Fruit fly (Drosophila melanogaster) S2 (cell line): ENCODE measurements around the gene msd1.

Experiments
- CG8478 ChIP-seq: fragments of >200 bp; optimal IDR thresholded peaks from 2 replicates; lab custom pipeline; 2018
- CTCF ChIP-seq, 2 experiments: fragments of >200 bp; optimal IDR thresholded peaks; 2 replicates each; lab custom pipeline; 2018

msd1 gene

dm6 chr3L:1320931-1321556 is 10.5 kb upstream of the msd1 start:
- no peak for TF ChIP-seq CTCF (optimal IDR thresholded peaks at IDR 0.05; lab: Kevin White, UChicago)

dm6 chr3L:1322159-1322558 is 9.4 kb upstream of the msd1 start:
- TF ChIP-seq CG8478 (lab: Kevin White, UChicago) (no peak), CTCF (optimal IDR thresholded peaks at IDR 0.05; lab: Kevin White, UChicago) (no peak)

- no peak for TF ChIP-seq CTCF (optimal IDR thresholded peaks at IDR 0.05; lab: Kevin White, UChicago)
- no peak for TF ChIP-seq CG8478 (lab: Kevin White, UChicago)
These were observed 8.8 kb upstream of the msd1 start, which contains the start of gene CG9184 for dm6 chr3L:1322706-1323105. TSS of gene CG9184 (minus strand) at chr3L:1322806.

dm6 chr3L:1323136-1323535 is 8.4 kb upstream of the msd1 start:
- TF ChIP-seq CTCF (optimal IDR thresholded peaks at IDR 0.05; lab: Kevin White, UChicago) (no peak), CG8478 (lab: Kevin White, UChicago) (no peak)

- TF ChIP-seq CG8478 (lab: Kevin White, UChicago) (no peak), CTCF (optimal IDR thresholded peaks at IDR 0.05; lab: Kevin White, UChicago) (no peak)
These were observed 6.5 kb upstream of the msd1 start for dm6 chr3L:1324818-1325625.

dm6 chr3L:1325626-1325937 is 6.0 kb upstream of the msd1 start:
- TF ChIP-seq CTCF (optimal IDR thresholded peaks at IDR 0.05; lab: Kevin White, UChicago) = no peak
- no peak for TF ChIP-seq CG8478 (lab: Kevin White, UChicago)

- no peak for TF ChIP-seq CG8478 (lab: Kevin White, UChicago)
- TF ChIP-seq CTCF (optimal IDR thresholded peaks at IDR 0.05; lab: Kevin White, UChicago) = no peak
These were observed 1.8 kb upstream of the msd1 start, which contains the start of gene ND-ACP for dm6 chr3L:1329724-1330123. TSS of gene ND-ACP (plus strand) at chr3L:1329949.

dm6 chr3L:1330420-1330819 is 1.1 kb upstream of the msd1 start:
- TF ChIP-seq CTCF (optimal IDR thresholded peaks at IDR 0.05; lab: Kevin White, UChicago) = no peak
- no peak for TF ChIP-seq CG8478 (lab: Kevin White, UChicago)

dm6 chr3L:1332973-1333372 is 1.4 kb downstream of the msd1 start, which contains the start of gene msd5:
TSS of gene msd5 (minus strand) at chr3L:1333146.
- no peak for TF ChIP-seq CTCF (optimal IDR thresholded peaks at IDR 0.05; lab: Kevin White, UChicago)
- TF ChIP-seq CG8478 (lab: Kevin White, UChicago) = no peak

dm6 chr3L:1334571-1335427 is 3.3 kb downstream of the msd1 start, which contains the start of the genes Hmbs and CG2211:
TSS of gene Hmbs (plus strand) at chr3L:1334889.
TSS of gene CG2211 (minus strand) at chr3L:1335359.
- TF ChIP-seq CTCF (optimal IDR thresholded peaks at IDR 0.05; lab: Kevin White, UChicago) = peak in 1 of 2 experiments; percentile 10
- no peak for TF ChIP-seq CG8478 (lab: Kevin White, UChicago)

dm6 chr3L:1335428-1335764 is 3.9 kb downstream of the msd1 start:
- TF ChIP-seq CG8478 (lab: Kevin White, UChicago) = no peak
- no peak for TF ChIP-seq CTCF (optimal IDR thresholded peaks at IDR 0.05; lab: Kevin White, UChicago)

dm6 chr3L:1335989-1336961 is 4.7 kb downstream of the msd1 start:
- TF ChIP-seq CTCF (optimal IDR thresholded peaks at IDR 0.05; lab: Kevin White, UChicago) (no peak), CG8478 (lab: Kevin White, UChicago) (no peak)

dm6 chr3L:1342133-1342580 is 10.6 kb downstream of the msd1 start, which contains the start of gene indra:
TSS of gene indra (minus strand) at chr3L:1342403.
- TF ChIP-seq CTCF (optimal IDR thresholded peaks at IDR 0.05; lab: Kevin White, UChicago) (no peak), CG8478 (lab: Kevin White, UChicago) (no peak)
